Fruit fly (Drosophila melanogaster) whole organism, prepupa: ENCODE results near the gene gdl.

Experiments
- Blimp-1 ChIP-seq: fragments of 200-800 bp; sonication (Bioruptor generic); optimal IDR thresholded peaks from 3 replicates; lab custom pipeline; 2017; ENCODE audit warnings: missing biosample characterization, missing genetic modification characterization, mild to moderate bottlenecking, moderate library complexity, missing genetic modification reagents
- CG10631 ChIP-seq: fragments of 200-800 bp; sonication (Bioruptor generic); optimal IDR thresholded peaks from 2 replicates; lab custom pipeline; 2016; ENCODE audit warnings: missing biosample characterization, missing genetic modification characterization
- CG10669 ChIP-seq: fragments of 200-800 bp; sonication (Bioruptor generic); optimal IDR thresholded peaks from 3 replicates; lab custom pipeline; 2018; ENCODE audit warnings: missing biosample characterization, mild to moderate bottlenecking, missing genetic modification characterization, moderate library complexity
- CG15336 ChIP-seq: fragments of 200-800 bp; sonication (Bioruptor generic); IDR thresholded peaks from 2 replicates; pipeline ENCODE4 v1.3.6; 2022; ENCODE audit warnings: missing biosample characterization, missing genetic modification characterization
- CG16779 ChIP-seq: fragments of 200-800 bp; sonication (Bioruptor generic); optimal IDR thresholded peaks from 3 replicates; lab custom pipeline; 2017; ENCODE audit warnings: missing biosample characterization, mild to moderate bottlenecking, missing genetic modification characterization
- CG3032 ChIP-seq: fragments of 200-800 bp; optimal IDR thresholded peaks from 2 replicates; lab custom pipeline; 2019; ENCODE audit warnings: missing biosample characterization, mild to moderate bottlenecking, missing genetic modification characterization, moderate library complexity
- CG32006 ChIP-seq: fragments of 200-800 bp; sonication (Bioruptor generic); optimal IDR thresholded peaks from 3 replicates; lab custom pipeline; 2017; ENCODE audit warnings: missing biosample characterization, mild to moderate bottlenecking, missing genetic modification characterization
- CG3919 ChIP-seq: fragments of 200-800 bp; sonication (Bioruptor generic); optimal IDR thresholded peaks from 3 replicates; lab custom pipeline; 2016; ENCODE audit warnings: missing biosample characterization, missing genetic modification characterization
- CG4318 ChIP-seq: fragments of 200-800 bp; sonication (Bioruptor generic); optimal IDR thresholded peaks from 3 replicates; lab custom pipeline; 2017; ENCODE audit warnings: missing biosample characterization, mild to moderate bottlenecking, missing genetic modification characterization
- CG6276 ChIP-seq: fragments of 200-800 bp; sonication (Bioruptor generic); optimal IDR thresholded peaks from 2 replicates; lab custom pipeline; 2017; ENCODE audit warnings: missing biosample characterization, mild to moderate bottlenecking, missing genetic modification characterization
- CG6792 ChIP-seq: fragments of 200-800 bp; sonication (Bioruptor generic); optimal IDR thresholded peaks from 3 replicates; lab custom pipeline; 2016; ENCODE audit warnings: missing biosample characterization, missing genetic modification characterization
- CG6808 ChIP-seq: fragments of 200-800 bp; sonication (Bioruptor generic); optimal IDR thresholded peaks from 3 replicates; lab custom pipeline; 2017; ENCODE audit warnings: missing biosample characterization, missing genetic modification characterization, mild to moderate bottlenecking, moderate library complexity, missing genetic modification reagents
- CG7368 ChIP-seq: fragments of 200-800 bp; sonication (Bioruptor generic); optimal IDR thresholded peaks from 3 replicates; lab custom pipeline; 2016; ENCODE audit warnings: missing biosample characterization, missing genetic modification characterization
- CG8119 ChIP-seq: fragments of 200-800 bp; sonication (Bioruptor generic); IDR thresholded peaks from 3 replicates; pipeline ENCODE4 v1.3.6; 2022; ENCODE audit warnings: missing biosample characterization, missing genetic modification characterization
- CG8319 ChIP-seq: fragments of 200-800 bp; sonication (Bioruptor generic); optimal IDR thresholded peaks from 3 replicates; lab custom pipeline; 2016; ENCODE audit warnings: missing biosample characterization, missing genetic modification characterization
- CG8632 ChIP-seq: fragments of 200-800 bp; sonication (Bioruptor generic); optimal IDR thresholded peaks from 3 replicates; lab custom pipeline; 2016; ENCODE audit warnings: missing biosample characterization, missing genetic modification characterization
- CG9139 ChIP-seq: fragments of 200-800 bp; sonication (Bioruptor generic); optimal IDR thresholded peaks from 3 replicates; lab custom pipeline; 2017; ENCODE audit warnings: missing biosample characterization, mild to moderate bottlenecking, missing genetic modification characterization
- Eip75B ChIP-seq: fragments of 200-800 bp; sonication (Bioruptor generic); optimal IDR thresholded peaks from 3 replicates; lab custom pipeline; 2016; ENCODE audit warnings: missing biosample characterization, missing genetic modification characterization
- Eip78C ChIP-seq: fragments of 200-800 bp; sonication (Bioruptor generic); peaks from one replicate; lab custom pipeline; 2016; ENCODE audit warnings: missing biosample characterization, missing genetic modification characterization
- Eip93F ChIP-seq: fragments of 200-800 bp; sonication (Bioruptor generic); optimal IDR thresholded peaks from 2 replicates; lab custom pipeline; 2016; ENCODE audit warnings: missing biosample characterization, mild to moderate bottlenecking, missing genetic modification characterization
- Ets96B ChIP-seq: fragments of 200-800 bp; optimal IDR thresholded peaks from 2 replicates; lab custom pipeline; 2019; ENCODE audit warnings: missing biosample characterization, mild to moderate bottlenecking, missing genetic modification characterization, moderate library complexity
- Gug ChIP-seq: fragments of 200-800 bp; sonication (Bioruptor generic); IDR thresholded peaks from 2 replicates; pipeline ENCODE4 v1.3.6; 2022; ENCODE audit warnings: missing biosample characterization, missing genetic modification characterization
- Hr4 ChIP-seq: fragments of 200-800 bp; sonication (Bioruptor generic); optimal IDR thresholded peaks from 3 replicates; lab custom pipeline; 2016; ENCODE audit warnings: missing biosample characterization, missing genetic modification characterization
- Met ChIP-seq: fragments of 200-800 bp; sonication (Bioruptor generic); optimal IDR thresholded peaks from 3 replicates; lab custom pipeline; 2016; ENCODE audit warnings: missing biosample characterization, missing genetic modification characterization
- Sox102F ChIP-seq: fragments of 200-800 bp; sonication (Bioruptor generic); optimal IDR thresholded peaks from 2 replicates; lab custom pipeline; 2016; ENCODE audit warnings: missing biosample characterization, mild to moderate bottlenecking, missing genetic modification characterization
- Sox15 ChIP-seq: fragments of 200-800 bp; sonication (Bioruptor generic); optimal IDR thresholded peaks from 3 replicates; lab custom pipeline; 2016; ENCODE audit warnings: missing biosample characterization, missing genetic modification characterization
- dac ChIP-seq: fragments of 200-800 bp; sonication (Bioruptor generic); optimal IDR thresholded peaks from 2 replicates; lab custom pipeline; 2017; ENCODE audit warnings: missing biosample characterization, mild to moderate bottlenecking, missing genetic modification characterization
- dsx ChIP-seq: fragments of 200-800 bp; optimal IDR thresholded peaks from 3 replicates; lab custom pipeline; 2019; ENCODE audit warnings: missing biosample characterization, mild to moderate bottlenecking, missing genetic modification characterization, moderate library complexity; ENCODE audit not compliant: poor library complexity, severe bottlenecking
- eg ChIP-seq: fragments of 200-800 bp; sonication (Bioruptor generic); IDR thresholded peaks from 3 replicates; pipeline ENCODE4 v1.3.6; 2022; ENCODE audit warnings: missing biosample characterization, missing genetic modification characterization
- esn ChIP-seq: fragments of 200-800 bp; sonication (Bioruptor generic); optimal IDR thresholded peaks from 2 replicates; lab custom pipeline; 2016; ENCODE audit warnings: missing biosample characterization, mild to moderate bottlenecking, missing genetic modification characterization, moderate library complexity
- fd59A ChIP-seq: fragments of 200-800 bp; sonication (Bioruptor generic); optimal IDR thresholded peaks from 2 replicates; lab custom pipeline; 2017; ENCODE audit warnings: missing biosample characterization, mild to moderate bottlenecking, missing genetic modification characterization, missing genetic modification reagents
- fkh ChIP-seq: fragments of 200-800 bp; sonication (Bioruptor generic); optimal IDR thresholded peaks from 3 replicates; lab custom pipeline; 2017; ENCODE audit warnings: missing biosample characterization, mild to moderate bottlenecking, missing genetic modification characterization, moderate library complexity
- lz ChIP-seq: fragments of 200-800 bp; sonication (Bioruptor generic); optimal IDR thresholded peaks from 3 replicates; lab custom pipeline; 2016; ENCODE audit warnings: missing biosample characterization, missing genetic modification characterization
- salr ChIP-seq, 2 experiments: fragments of 200-800 bp; sonication (Bioruptor generic); optimal IDR thresholded peaks; 3 replicates each; lab custom pipeline; 2016 to 2018; ENCODE audit warnings: missing biosample characterization in 2 of 2, missing genetic modification characterization in 2 of 2, mild to moderate bottlenecking in 1 of 2
- spab ChIP-seq: fragments of 200-800 bp; sonication (Bioruptor generic); optimal IDR thresholded peaks from 2 replicates; lab custom pipeline; 2017; ENCODE audit warnings: missing biosample characterization, mild to moderate bottlenecking, missing genetic modification characterization, missing genetic modification reagents
- ss ChIP-seq, 2 experiments: fragments of 200-800 bp; sonication (Bioruptor generic); optimal IDR thresholded peaks; 2 replicates in 1 of 2; 3 replicates in 1 of 2; lab custom pipeline; 2017 to 2018; ENCODE audit warnings: mild to moderate bottlenecking in 2 of 2, missing biosample characterization in 2 of 2, missing genetic modification characterization in 2 of 2, moderate library complexity in 1 of 2
- topi ChIP-seq: fragments of 200-800 bp; sonication (Bioruptor generic); optimal IDR thresholded peaks from 3 replicates; lab custom pipeline; 2016; ENCODE audit warnings: missing biosample characterization, missing genetic modification characterization
- vri ChIP-seq: fragments of 200-800 bp; sonication (Bioruptor generic); optimal IDR thresholded peaks from 3 replicates; lab custom pipeline; 2016; ENCODE audit warnings: missing biosample characterization, mild to moderate bottlenecking, missing genetic modification characterization

The gdl gene

DNA sequence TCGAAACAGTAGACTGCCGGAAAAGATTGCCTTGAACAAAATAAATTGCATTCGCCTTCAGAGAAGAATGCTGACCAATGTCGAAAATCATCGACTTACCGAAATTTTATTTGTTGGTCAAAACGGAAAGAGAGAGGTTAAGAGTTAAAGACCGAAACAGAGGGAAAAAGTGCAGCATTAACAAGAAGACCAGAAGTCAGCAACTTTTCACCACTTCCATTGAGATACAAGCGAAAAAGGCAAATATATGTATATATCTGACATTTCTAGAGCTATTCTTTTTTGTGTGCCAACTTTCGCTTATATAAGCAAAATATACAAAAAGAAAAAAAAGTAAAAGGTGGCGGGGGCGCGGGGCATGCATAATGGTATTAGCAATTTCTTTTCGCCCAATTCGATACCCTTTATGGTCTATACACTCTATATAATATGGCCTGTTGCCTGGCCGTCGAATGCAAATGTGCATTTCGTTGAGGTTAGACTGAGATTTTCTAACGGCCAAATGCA is 30.7 kb downstream of the gdl start:
- no peak for TF ChIP-seq topi (GFP tag; lab: Kevin White, UChicago)
- TF ChIP-seq esn, result no peak
- TF ChIP-seq Met, result no peak

DNA sequence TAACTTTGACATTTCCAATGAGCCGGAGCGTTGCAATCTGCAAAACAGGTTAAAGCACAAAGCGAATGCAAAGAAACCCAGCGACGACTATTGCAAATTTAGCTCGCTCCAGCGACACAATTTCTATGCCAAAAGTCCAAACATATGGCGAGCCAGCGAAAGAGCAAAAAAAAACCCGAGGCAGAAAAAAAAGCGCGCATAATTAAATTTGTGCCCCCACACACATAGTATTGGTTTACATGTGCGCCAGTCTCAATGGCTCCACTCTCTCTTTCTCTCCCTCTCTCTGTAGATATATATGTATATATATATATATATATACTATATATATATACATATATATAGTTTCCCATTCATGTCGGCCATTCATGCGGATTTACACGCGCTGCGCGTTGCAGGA is 31.4 kb downstream of the gdl start:
- TF ChIP-seq CG8119 (GFP tag; lab: Robert Waterston, UW) (peak; percentile 64; the same call in 2 of the 3 replicates), lz (no peak), Eip78C (GFP tag; lab: Kevin White, UChicago) (peak; percentile 63), eg (GFP tag; lab: Robert Waterston, UW) (peak; percentile 41; the same call in 1 of the 3 replicates), CG6276 (GFP tag; lab: Kevin White, UChicago) (peak; percentile 42)

DNA sequence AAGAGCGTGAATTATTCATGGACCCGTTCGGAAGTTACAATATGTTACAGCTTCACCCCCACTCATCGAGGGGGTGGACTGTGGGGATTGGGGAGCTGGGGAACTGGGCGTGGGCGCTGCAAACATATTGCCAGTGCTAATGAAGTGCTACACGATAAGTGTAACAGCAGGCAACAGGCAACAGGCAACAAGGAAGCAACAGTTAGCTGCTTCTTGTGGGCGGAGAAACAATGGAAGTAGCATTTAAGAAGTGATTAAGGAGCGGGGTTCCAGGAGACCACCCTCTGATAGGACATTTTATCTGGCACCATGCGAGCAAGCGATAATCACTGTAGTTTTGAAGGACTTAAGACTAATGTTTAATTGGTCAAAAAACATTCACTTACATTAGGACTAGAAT is 32.0 kb downstream of the gdl start:
- no peak for TF ChIP-seq Hr4
- TF ChIP-seq Met, result no peak
- no peak for TF ChIP-seq fkh (GFP tag; lab: Kevin White, UChicago)
- TF ChIP-seq ss (GFP tag; optimal IDR thresholded peaks at IDR 0.05; lab: Kevin White, UChicago), result no peak
- TF ChIP-seq vri (GFP tag; lab: Kevin White, UChicago), result no peak
- TF ChIP-seq CG6808 (GFP tag; lab: Kevin White, UChicago), result no peak
- TF ChIP-seq CG9139 (GFP tag; lab: Kevin White, UChicago), result no peak
- TF ChIP-seq Sox102F (GFP tag; lab: Kevin White, UChicago), result no peak
- no peak for TF ChIP-seq Eip75B (GFP tag; lab: Kevin White, UChicago)
- no peak for TF ChIP-seq CG8319 (GFP tag; lab: Kevin White, UChicago)
- TF ChIP-seq Blimp-1 (GFP tag; lab: Kevin White, UChicago), result no peak
- no peak for TF ChIP-seq CG10631 (GFP tag; lab: Kevin White, UChicago)

DNA sequence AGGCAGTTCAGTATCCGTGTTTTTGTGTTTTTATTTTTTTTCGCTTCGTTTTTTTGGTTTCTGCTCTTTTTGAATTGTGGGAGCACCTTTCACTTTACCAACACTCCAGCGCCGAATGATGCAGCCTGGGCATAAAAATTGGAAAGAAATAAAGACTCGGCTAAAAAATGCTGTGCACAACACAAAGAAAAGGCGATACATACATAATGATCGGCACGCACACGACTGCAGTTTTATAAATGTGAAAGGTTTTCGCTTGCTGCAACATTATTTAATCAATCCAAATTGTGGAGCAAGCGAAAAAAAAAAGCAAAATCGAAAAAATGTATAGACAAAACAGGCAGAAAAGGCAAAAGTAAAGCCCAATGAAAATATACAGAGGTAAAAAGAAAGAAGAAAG is 33.8 kb downstream of the gdl start:
- TF ChIP-seq CG10669 (GFP tag; lab: Kevin White, UChicago), result no peak
- peak; percentile 55 for TF ChIP-seq Blimp-1 (GFP tag; lab: Kevin White, UChicago)
- no peak for TF ChIP-seq CG3032 (tag; lab: Kevin White, UChicago)
- no peak for TF ChIP-seq salr (GFP tag; optimal IDR thresholded peaks at IDR 0.05; lab: Kevin White, UChicago)

DNA sequence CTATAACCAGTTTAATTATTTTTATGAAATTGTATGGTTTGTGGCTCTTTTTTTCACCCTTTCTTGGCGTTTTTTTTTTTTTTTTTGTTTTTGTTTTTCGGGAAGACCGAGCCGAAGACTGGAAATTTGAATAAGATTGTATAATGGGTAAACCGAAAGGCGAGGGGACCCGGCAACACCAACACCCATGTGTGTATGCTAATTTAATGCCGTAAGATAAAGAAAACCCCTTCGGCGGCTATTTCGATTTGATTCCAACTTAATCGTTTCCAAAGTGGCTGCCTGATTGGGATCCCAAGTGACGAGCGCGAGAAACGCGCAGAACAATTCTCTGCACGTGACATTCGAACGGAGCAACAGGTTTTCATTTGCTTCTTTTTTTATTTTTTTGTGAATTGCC is 34.2 kb downstream of the gdl start:
- TF ChIP-seq CG32006 (GFP tag; lab: Kevin White, UChicago) (no peak), CG3919 (GFP tag; lab: Kevin White, UChicago) (no peak), CG6792 (GFP tag; lab: Kevin White, UChicago) (no peak), Sox15 (no peak), CG6276 (GFP tag; lab: Kevin White, UChicago) (no peak), Eip75B (GFP tag; lab: Kevin White, UChicago) (no peak), CG8632 (GFP tag; lab: Kevin White, UChicago) (no peak), CG15336 (peak; percentile 27; the same call in 1 of the 2 replicates), CG8119 (GFP tag; lab: Robert Waterston, UW) (0 out of 3 replicates have a peak, but pooled peaks have one; percentile 40), dsx (GFP tag; lab: Kevin White, UChicago) (no peak), CG8319 (GFP tag; lab: Kevin White, UChicago) (no peak), Eip93F (GFP tag; lab: Kevin White, UChicago) (no peak), Sox102F (GFP tag; lab: Kevin White, UChicago) (no peak), Ets96B (tag; lab: Kevin White, UChicago) (no peak), CG7368 (GFP tag; lab: Kevin White, UChicago) (no peak), CG3032 (tag; lab: Kevin White, UChicago) (no peak), vri (GFP tag; lab: Kevin White, UChicago) (peak; percentile 24), CG16779 (no peak), spab (GFP tag; lab: Kevin White, UChicago) (no peak), fkh (GFP tag; lab: Kevin White, UChicago) (no peak), CG6808 (GFP tag; lab: Kevin White, UChicago) (no peak), CG4318 (no peak), fd59A (GFP tag; lab: Kevin White, UChicago) (no peak), Eip78C (GFP tag; lab: Kevin White, UChicago) (peak; percentile 53), dac (GFP tag; lab: Kevin White, UChicago) (no peak), Gug (no peak)
